Fruit fly (Drosophila melanogaster) whole organism, embryonic: ENCODE data around the gene CG46304.

Experiments used
- Antp ChIP-seq: fragments of 200-800 bp; sonication (Bioruptor generic); optimal IDR thresholded peaks from 3 replicates; lab custom pipeline; 2016; ENCODE audit warnings: missing biosample characterization, missing genetic modification characterization
- Atf6 ChIP-seq: fragments of 200-800 bp; sonication (Bioruptor generic); IDR thresholded peaks from 2 replicates; pipeline ENCODE4 v1.3.6; 2022; ENCODE audit warnings: missing biosample characterization, missing genetic modification characterization
- Awh ChIP-seq: fragments of 200-800 bp; sonication (Bioruptor generic); IDR thresholded peaks from 2 replicates; pipeline ENCODE4, ENCODE4 v1.3.6; 2022; ENCODE audit warnings: missing biosample characterization, missing genetic modification characterization
- B-H1 ChIP-seq: fragments of 200-800 bp; sonication (Bioruptor generic); IDR thresholded peaks from 3 replicates; pipeline ENCODE4 v1.3.6; 2022; ENCODE audit warnings: missing biosample characterization, missing genetic modification characterization
- CG10543 ChIP-seq: fragments of 200-800 bp; sonication (Bioruptor generic); optimal IDR thresholded peaks from 3 replicates; lab custom pipeline; 2017; ENCODE audit warnings: missing biosample characterization, mild to moderate bottlenecking, missing genetic modification characterization, moderate library complexity
- CG11398 ChIP-seq: fragments of 200-800 bp; sonication (Bioruptor generic); optimal IDR thresholded peaks from 2 replicates; lab custom pipeline; 2016; ENCODE audit warnings: missing biosample characterization, missing genetic modification characterization
- CG11560 ChIP-seq: fragments of 200-800 bp; sonication (Bioruptor generic); IDR thresholded peaks from 3 replicates; pipeline ENCODE4 v1.3.6; 2022; ENCODE audit warnings: missing biosample characterization, missing genetic modification characterization
- CG11696 ChIP-seq: fragments of 200-800 bp; sonication (Bioruptor generic); IDR thresholded peaks from 2 replicates; pipeline ENCODE4 v1.3.6; 2022; ENCODE audit warnings: missing biosample characterization, missing genetic modification characterization
- CG12155 ChIP-seq: fragments of 200-800 bp; sonication (Bioruptor generic); optimal IDR thresholded peaks from 3 replicates; lab custom pipeline; 2016; ENCODE audit warnings: missing biosample characterization, missing genetic modification characterization
- CG12391 ChIP-seq: fragments of 200-800 bp; sonication (Bioruptor generic); optimal IDR thresholded peaks from 3 replicates; lab custom pipeline; 2018; ENCODE audit warnings: missing biosample characterization, mild to moderate bottlenecking, missing genetic modification characterization, moderate library complexity
- CG14441 ChIP-seq: fragments of 200-800 bp; sonication (Bioruptor generic); IDR thresholded peaks from 2 replicates; pipeline ENCODE4 v1.3.6; 2022; ENCODE audit warnings: missing biosample characterization, missing genetic modification characterization
- CG15479 ChIP-seq: fragments of 200-800 bp; sonication (Bioruptor generic); optimal IDR thresholded peaks from 3 replicates; lab custom pipeline; 2019; ENCODE audit warnings: missing biosample characterization, mild to moderate bottlenecking, missing genetic modification characterization, moderate library complexity
- CG15514 ChIP-seq: fragments of 200-800 bp; sonication (Bioruptor generic); optimal IDR thresholded peaks from 3 replicates; lab custom pipeline; 2017; ENCODE audit warnings: missing biosample characterization, missing genetic modification characterization, mild to moderate bottlenecking, moderate library complexity, missing genetic modification reagents
- CG15696 ChIP-seq: fragments of 200-800 bp; sonication (Bioruptor generic); optimal IDR thresholded peaks from 2 replicates; lab custom pipeline; 2019; ENCODE audit warnings: missing biosample characterization, mild to moderate bottlenecking, missing genetic modification characterization, moderate library complexity
- CG1602 ChIP-seq: fragments of 200-800 bp; sonication (Bioruptor generic); optimal IDR thresholded peaks from 3 replicates; lab custom pipeline; 2016; ENCODE audit warnings: missing biosample characterization, missing genetic modification characterization
- CG17385 ChIP-seq: fragments of 200-800 bp; sonication (Bioruptor generic); optimal IDR thresholded peaks from 3 replicates; lab custom pipeline; 2018; ENCODE audit warnings: missing biosample characterization, mild to moderate bottlenecking, missing genetic modification characterization
- CG17912 ChIP-seq: fragments of 200-800 bp; sonication (Bioruptor generic); optimal IDR thresholded peaks from 2 replicates; lab custom pipeline; 2018; ENCODE audit warnings: missing biosample characterization, mild to moderate bottlenecking, missing genetic modification characterization
- CG2678 ChIP-seq: fragments of 200-800 bp; sonication (Bioruptor generic); optimal IDR thresholded peaks from 3 replicates; lab custom pipeline; 2019; ENCODE audit warnings: missing biosample characterization, mild to moderate bottlenecking, missing genetic modification characterization, moderate library complexity
- CG31224 ChIP-seq: fragments of 200-800 bp; sonication (Bioruptor generic); IDR thresholded peaks from 2 replicates; pipeline ENCODE4 v1.3.6; 2022; ENCODE audit warnings: missing biosample characterization, missing genetic modification characterization
- CG31441 ChIP-seq: fragments of 200-800 bp; sonication (Bioruptor generic); IDR thresholded peaks from 2 replicates; pipeline ENCODE4 v1.3.6; 2022; ENCODE audit warnings: missing biosample characterization, missing genetic modification characterization
- CG3281 ChIP-seq: fragments of 200-800 bp; sonication (Bioruptor generic); optimal IDR thresholded peaks from 3 replicates; lab custom pipeline; 2017; ENCODE audit warnings: missing biosample characterization, mild to moderate bottlenecking, missing genetic modification characterization
- CG34376 ChIP-seq: fragments of 200-800 bp; sonication (Bioruptor generic); optimal IDR thresholded peaks from 2 replicates; lab custom pipeline; 2018; ENCODE audit warnings: missing biosample characterization, mild to moderate bottlenecking, missing genetic modification characterization
- CG34422 ChIP-seq: fragments of 200-800 bp; sonication (Bioruptor generic); IDR thresholded peaks from 3 replicates; pipeline ENCODE4 v1.3.6; 2022; ENCODE audit warnings: missing biosample characterization, missing genetic modification characterization
- CG6175 ChIP-seq: fragments of 200-800 bp; sonication (Bioruptor generic); IDR thresholded peaks from 3 replicates; pipeline ENCODE4 v1.3.6; 2022; ENCODE audit warnings: missing biosample characterization, missing genetic modification characterization
- CG6683 ChIP-seq: fragments of 200-800 bp; sonication (Bioruptor generic); optimal IDR thresholded peaks from 2 replicates; lab custom pipeline; 2017; ENCODE audit warnings: missing biosample characterization, mild to moderate bottlenecking, missing genetic modification characterization, missing genetic modification reagents
- CG7357 ChIP-seq: fragments of 200-800 bp; sonication (Bioruptor generic); IDR thresholded peaks from 3 replicates; pipeline ENCODE4 v1.3.6; 2022; ENCODE audit warnings: missing biosample characterization, missing genetic modification characterization
- CG8089 ChIP-seq: fragments of 200-800 bp; sonication (Bioruptor generic); optimal IDR thresholded peaks from 3 replicates; lab custom pipeline; 2016; ENCODE audit warnings: missing biosample characterization, missing genetic modification characterization
- CoRest ChIP-seq: fragments of 200-800 bp; sonication (Bioruptor generic); optimal IDR thresholded peaks from 3 replicates; lab custom pipeline; 2018; ENCODE audit warnings: missing biosample characterization, mild to moderate bottlenecking, missing genetic modification characterization, moderate library complexity
- Dek ChIP-seq: fragments of 200-800 bp; sonication (Bioruptor generic); optimal IDR thresholded peaks from 3 replicates; lab custom pipeline; 2019; ENCODE audit warnings: missing biosample characterization, mild to moderate bottlenecking, missing genetic modification characterization, moderate library complexity
- HLHmδ ChIP-seq: fragments of 200-800 bp; sonication (Bioruptor generic); optimal IDR thresholded peaks from 2 replicates; lab custom pipeline; 2018; ENCODE audit warnings: missing biosample characterization, mild to moderate bottlenecking, missing genetic modification characterization, moderate library complexity
- Hand ChIP-seq: fragments of 200-800 bp; sonication (Bioruptor generic); optimal IDR thresholded peaks from 2 replicates; lab custom pipeline; 2017; ENCODE audit warnings: mild to moderate bottlenecking, missing biosample characterization, missing genetic modification reagents, missing genetic modification characterization
- NC2α ChIP-seq: fragments of 200-800 bp; sonication (Bioruptor generic); optimal IDR thresholded peaks from 2 replicates; lab custom pipeline; 2016; ENCODE audit warnings: missing biosample characterization, missing genetic modification characterization
- Opbp ChIP-seq: fragments of 200-800 bp; sonication (Bioruptor generic); IDR thresholded peaks from 3 replicates; pipeline ENCODE4 v1.3.6; 2022; ENCODE audit warnings: missing biosample characterization, missing genetic modification characterization; ENCODE audit not compliant: partially characterized antibody
- Scr ChIP-seq: fragments of 200-800 bp; sonication (Bioruptor generic); IDR thresholded peaks from 2 replicates; pipeline ENCODE4 v1.3.6; 2022; ENCODE audit warnings: missing biosample characterization, missing genetic modification characterization; ENCODE audit not compliant: partially characterized antibody
- croc ChIP-seq: fragments of 200-800 bp; sonication (Bioruptor generic); conservative IDR thresholded peaks from 3 replicates; pipeline ENCODE4 v1.3.6; 2022; ENCODE audit warnings: missing biosample characterization, missing genetic modification characterization
- danr ChIP-seq: fragments of 200-800 bp; sonication (Bioruptor generic); IDR thresholded peaks from 2 replicates; pipeline ENCODE4 v1.3.6; 2022; ENCODE audit warnings: missing biosample characterization, missing genetic modification characterization
- eyg ChIP-seq: fragments of 200-800 bp; sonication (Bioruptor generic); optimal IDR thresholded peaks from 3 replicates; lab custom pipeline; 2016; ENCODE audit warnings: missing biosample characterization, missing genetic modification characterization
- gem ChIP-seq: fragments of 200-800 bp; sonication (Bioruptor generic); optimal IDR thresholded peaks from 2 replicates; lab custom pipeline; 2019; ENCODE audit warnings: missing biosample characterization, mild to moderate bottlenecking, missing genetic modification characterization, moderate library complexity
- gsb ChIP-seq: fragments of 200-800 bp; sonication (Bioruptor generic); IDR thresholded peaks from 2 replicates; pipeline ENCODE4 v1.3.6; 2022; ENCODE audit warnings: missing biosample characterization, missing genetic modification characterization
- ind ChIP-seq: fragments of 200-800 bp; sonication (Bioruptor generic); optimal IDR thresholded peaks from 3 replicates; lab custom pipeline; 2016; ENCODE audit warnings: missing biosample characterization, missing genetic modification characterization
- kah ChIP-seq: fragments of 200-800 bp; sonication (Bioruptor generic); optimal IDR thresholded peaks from 2 replicates; lab custom pipeline; 2018; ENCODE audit warnings: missing biosample characterization, mild to moderate bottlenecking, missing genetic modification characterization
- lbe ChIP-seq: fragments of 200-800 bp; sonication (Bioruptor generic); optimal IDR thresholded peaks from 2 replicates; lab custom pipeline; 2016; ENCODE audit warnings: missing biosample characterization, mild to moderate bottlenecking, missing genetic modification characterization
- lilli ChIP-seq: fragments of 200-800 bp; sonication (Bioruptor generic); optimal IDR thresholded peaks from 3 replicates; lab custom pipeline; 2016; ENCODE audit warnings: missing biosample characterization, missing genetic modification characterization
- lola ChIP-seq, 3 experiments: fragments of >200 bp in 2 of 3; fragments of 200-800 bp in 1 of 3; sonication (Bioruptor generic) in 1 of 3; optimal IDR thresholded peaks; 2 replicates each; lab custom pipeline; 2017 to 2019; ENCODE audit warnings: missing biosample characterization in 3 of 3, missing genetic modification characterization in 3 of 3, mild to moderate bottlenecking in 1 of 3, moderate library complexity in 1 of 3
- mam ChIP-seq: fragments of 200-800 bp; sonication (Bioruptor generic); optimal IDR thresholded peaks from 3 replicates; lab custom pipeline; 2016; ENCODE audit warnings: missing biosample characterization, missing genetic modification characterization
- ranshi ChIP-seq: fragments of 200-800 bp; sonication (Bioruptor generic); IDR thresholded peaks from 2 replicates; pipeline ENCODE4 v1.3.6; 2022; ENCODE audit warnings: missing biosample characterization, missing genetic modification characterization
- run ChIP-seq: fragments of 200-800 bp; sonication (Bioruptor generic); optimal IDR thresholded peaks from 3 replicates; lab custom pipeline; 2018; ENCODE audit warnings: missing biosample characterization, mild to moderate bottlenecking, missing genetic modification characterization
- tgo ChIP-seq: fragments of 200-800 bp; sonication (Bioruptor generic); IDR thresholded peaks from 3 replicates; pipeline ENCODE4 v1.3.6; 2022; ENCODE audit warnings: missing biosample characterization, missing genetic modification characterization
- ttk ChIP-seq: fragments of 200-800 bp; sonication (Bioruptor generic); IDR thresholded peaks from 2 replicates; pipeline ENCODE4 v2.1.2; 2022; ENCODE audit warnings: missing biosample characterization, missing genetic modification characterization
- tx ChIP-seq: fragments of 200-800 bp; sonication (Bioruptor generic); optimal IDR thresholded peaks from 2 replicates; lab custom pipeline; 2016; ENCODE audit warnings: missing biosample characterization, missing genetic modification characterization
- zfh2 ChIP-seq: fragments of 200-800 bp; sonication (Bioruptor generic); optimal IDR thresholded peaks from 2 replicates; lab custom pipeline; 2016; ENCODE audit warnings: missing biosample characterization, missing genetic modification characterization

CG46304 gene

dm6 chr2L:18966844-18967243 is 20.7 kb downstream of the CG46304 start (continued):
- TF ChIP-seq eyg (GFP tag; lab: Kevin White, UChicago) (no peak), CG15696 (tag; lab: Kevin White, UChicago) (peak; percentile 16), B-H1 (GFP tag; lab: Robert Waterston, UW) (0 out of 3 replicates have a peak, but pooled peaks have one; percentile 20), CG34422 (GFP tag; lab: Robert Waterston, UW) (peak; percentile 19; the same call in 1 of the 3 replicates), CG11696 (GFP tag; lab: Robert Waterston, UW) (peak; percentile 14; the same call in 1 of the 2 replicates), CG11398 (no peak), CG31441 (GFP tag; lab: Robert Waterston, UW) (peak; percentile 9; the same call in 1 of the 2 replicates), ranshi (GFP tag; lab: Robert Waterston, UW) (peak; percentile 45; the same call in 1 of the 2 replicates), CG3281 (GFP tag; lab: Kevin White, UChicago) (peak; percentile 71), CG31224 (GFP tag; lab: Robert Waterston, UW) (peak; percentile 62), danr (GFP tag; lab: Robert Waterston, UW) (peak; percentile 40; the same call in 1 of the 2 replicates), tgo (peak; percentile 65), lola (GFP tag; optimal IDR thresholded peaks at IDR 0.05; lab: Kevin White, UChicago) (no peak), CG34376 (GFP tag; lab: Kevin White, UChicago) (no peak), croc (no peak), lilli (GFP tag; lab: Kevin White, UChicago) (peak; percentile 5), CG6683 (GFP tag; lab: Kevin White, UChicago) (peak; percentile 37), CG8089 (no peak), NC2α (GFP tag; lab: Kevin White, UChicago) (no peak), CG2678 (tag; lab: Kevin White, UChicago) (peak; percentile 80), gem (tag; lab: Kevin White, UChicago) (peak; percentile 61), ttk (GFP tag; lab: Robert Waterston, UW) (no peak), CG1602 (no peak), CoRest (tag; lab: Kevin White, UChicago) (peak; percentile 34), lbe (peak; percentile 51), CG15514 (GFP tag; lab: Kevin White, UChicago) (peak; percentile 22), Atf6 (GFP tag; lab: Robert Waterston, UW) (peak; percentile 75), ind (GFP tag; lab: Kevin White, UChicago) (peak; percentile 41), kah (GFP tag; lab: Kevin White, UChicago) (no peak), CG10543 (GFP tag; lab: Kevin White, UChicago) (peak; percentile 40), Scr (GFP tag; lab: Robert Waterston, UW) (no peak), CG11560 (no peak), CG14441 (GFP tag; lab: Robert Waterston, UW) (peak; percentile 46; the same call in 1 of the 2 replicates), CG15479 (GFP tag; lab: Kevin White, UChicago) (no peak), CG17912 (no peak), CG12155 (no peak), Dek (tag; lab: Kevin White, UChicago) (peak; percentile 34), CG12391 (tag; lab: Kevin White, UChicago) (peak; percentile 47), CG17385 (GFP tag; lab: Kevin White, UChicago) (no peak), CG7357 (GFP tag; lab: Robert Waterston, UW) (0 out of 3 replicates have a peak, but pooled peaks have one; percentile 13), mam (GFP tag; lab: Kevin White, UChicago) (no peak), tx (GFP tag; lab: Kevin White, UChicago) (no peak), HLHmδ (GFP tag; lab: Kevin White, UChicago) (no peak), CG6175 (GFP tag; lab: Robert Waterston, UW) (no peak), run (no peak), Opbp (GFP tag; lab: Robert Waterston, UW) (no peak), Hand (GFP tag; lab: Kevin White, UChicago) (peak; percentile 38), Awh (GFP tag; lab: Robert Waterston, UW) (no peak; the same call in 1 of the 2 replicates), Antp (GFP tag; lab: Kevin White, UChicago) (no peak), gsb (peak; percentile 23; the same call in 1 of the 2 replicates), zfh2 (GFP tag; lab: Kevin White, UChicago) (no peak)
